Worm (Caenorhabditis elegans) whole organism, L4/young adult: ENCODE results near the gene K08E4.2.

ENCODE experiments used
- W03F9.2 ChIP-seq: fragments of 150-350 bp; optimal IDR thresholded peaks from 2 replicates; lab custom pipeline; 2014; ENCODE audit warnings: missing biosample characterization, missing genetic modification characterization
- dao-5 ChIP-seq: sonication (generic microtip); optimal IDR thresholded peaks from 2 replicates; lab custom pipeline; 2016; ENCODE audit warnings: missing genotype, missing genetic modification characterization, moderate library complexity, missing compliant biosample characterization
- him-1 ChIP-seq: sonication (generic microtip); optimal IDR thresholded peaks from 2 replicates; lab custom pipeline; 2016; ENCODE audit warnings: missing genotype, missing genetic modification reagents, missing genetic modification characterization, missing compliant biosample characterization

DNA sequence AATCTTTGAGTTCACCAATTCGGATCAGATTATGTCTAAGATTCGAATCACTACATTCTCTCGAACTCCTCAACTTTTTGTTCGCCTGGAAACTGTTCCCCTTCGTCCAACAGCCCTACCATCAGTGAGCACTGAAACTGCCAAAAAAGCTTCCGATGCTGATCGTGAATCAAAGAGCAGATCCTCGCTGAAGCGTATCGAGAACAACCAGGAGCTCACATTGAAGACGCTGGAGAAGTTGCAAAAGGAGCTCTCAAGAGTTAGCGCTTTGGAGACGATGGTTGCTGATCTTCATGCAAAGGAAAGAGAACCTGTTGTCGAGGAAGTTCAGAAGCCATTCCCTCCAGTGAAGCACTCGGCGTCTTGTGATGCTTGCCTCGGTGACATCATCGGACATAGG lies 21.7 kb downstream of the K08E4.2 start:
- TF ChIP-seq W03F9.2 (tag; lab: Kevin White, UChicago) = no peak
- TF ChIP-seq him-1 (tag; lab: Kevin White, UChicago) = no peak
- no peak for TF ChIP-seq dao-5 (tag; lab: Kevin White, UChicago)
